Worm (Caenorhabditis elegans) whole organism, late embryonic: ENCODE measurements around the gene math-19.
"Not testable (repeated sequence)": the region's sequence is repeated elsewhere in the genome, so short reads cannot be mapped to it uniquely, and the experiment has no call there.

Experiments used
- F13H6.1 ChIP-seq: sonication (generic microtip); optimal IDR thresholded peaks from 2 replicates; lab custom pipeline; 2016; ENCODE audit warnings: missing genetic modification characterization, missing compliant biosample characterization
- Y22D7AL.16 ChIP-seq: sonication (generic microtip); optimal IDR thresholded peaks from 2 replicates; lab custom pipeline; 2016; ENCODE audit warnings: missing genetic modification characterization, missing compliant biosample characterization
- dmd-4 ChIP-seq: sonication (generic microtip); optimal IDR thresholded peaks from 2 replicates; lab custom pipeline; 2016; ENCODE audit warnings: borderline replicate concordance, missing genetic modification characterization, missing compliant biosample characterization
- elt-2 ChIP-seq: sonication (generic microtip); optimal IDR thresholded peaks from 2 replicates; lab custom pipeline; 2016; ENCODE audit warnings: missing genetic modification reagents, missing genetic modification characterization, missing compliant biosample characterization
- fkh-10 ChIP-seq: fragments of 150-350 bp; optimal IDR thresholded peaks from 2 replicates; lab custom pipeline; 2014; ENCODE audit warnings: missing biosample characterization, missing genetic modification reagents, missing genetic modification characterization
- lim-6 ChIP-seq: sonication (generic microtip); optimal IDR thresholded peaks from 2 replicates; lab custom pipeline; 2016; ENCODE audit warnings: missing genetic modification characterization, missing compliant biosample characterization
- nfya-1 ChIP-seq: sonication (generic microtip); optimal IDR thresholded peaks from 2 replicates; lab custom pipeline; 2017; ENCODE audit warnings: missing genetic modification characterization, mild to moderate bottlenecking, missing compliant biosample characterization, antibody characterized with exemption, moderate library complexity
- nhr-11 ChIP-seq: fragments of 150-350 bp; optimal IDR thresholded peaks from 2 replicates; lab custom pipeline; 2014; ENCODE audit warnings: missing biosample characterization, missing genetic modification characterization
- pax-1 ChIP-seq: fragments of 150-350 bp; optimal IDR thresholded peaks from 2 replicates; lab custom pipeline; 2014; ENCODE audit warnings: missing biosample characterization, missing genetic modification characterization
- rnt-1 ChIP-seq: sonication (generic microtip); optimal IDR thresholded peaks from 2 replicates; lab custom pipeline; 2016; ENCODE audit warnings: missing genetic modification characterization, missing compliant biosample characterization

DNA sequence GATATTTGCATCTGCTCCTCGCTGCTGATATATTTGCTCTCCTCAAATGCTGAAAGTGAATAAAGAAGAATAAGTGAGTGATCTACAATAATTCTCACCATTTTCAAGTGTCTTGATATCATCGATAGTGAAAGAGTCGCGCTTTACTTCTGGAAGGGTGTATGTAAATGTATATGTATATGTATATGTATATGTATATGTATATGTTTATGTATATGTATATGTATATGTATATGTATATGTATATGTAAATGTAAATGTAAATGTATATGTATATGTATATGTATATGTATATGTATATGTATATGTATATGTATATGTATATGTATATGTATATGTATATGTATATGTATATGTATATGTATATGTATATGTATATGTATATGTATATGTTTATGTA is 2.1 kb downstream of the math-19 start, which contains the start of gene ceh-84:
- TF ChIP-seq pax-1 (tag; lab: Kevin White, UChicago); nfya-1 (tag; lab: Kevin White, UChicago); Y22D7AL.16 (tag; lab: Kevin White, UChicago); nhr-11 (tag; lab: Kevin White, UChicago); elt-2; dmd-4; lim-6; fkh-10 (GFP tag; lab: Kevin White, UChicago); rnt-1 (tag; lab: Kevin White, UChicago); F13H6.1 (tag; lab: Kevin White, UChicago): not testable (repeated sequence)
